Fruit fly (Drosophila melanogaster) whole organism, embryonic: ENCODE measurements around the gene CG15642.

Experiments used
- ATbp ChIP-seq: fragments of 200-800 bp; sonication (Bioruptor generic); optimal IDR thresholded peaks from 2 replicates; lab custom pipeline; 2017; ENCODE audit warnings: missing biosample characterization, mild to moderate bottlenecking, missing genetic modification characterization, missing genetic modification reagents
- Adf1 ChIP-seq: fragments of 200-800 bp; sonication (Bioruptor generic); IDR thresholded peaks from 2 replicates; pipeline ENCODE4 v1.3.6; 2022; ENCODE audit warnings: missing biosample characterization, missing genetic modification characterization
- Atf3 ChIP-seq: fragments of 200-800 bp; sonication (Bioruptor generic); optimal IDR thresholded peaks from 3 replicates; lab custom pipeline; 2016; ENCODE audit warnings: missing biosample characterization, missing genetic modification characterization
- CG10366 ChIP-seq: fragments of 200-800 bp; sonication (Bioruptor generic); IDR thresholded peaks from 2 replicates; pipeline ENCODE4 v1.3.6; 2022; ENCODE audit warnings: missing biosample characterization, missing genetic modification characterization
- CG11504 ChIP-seq: fragments of 200-800 bp; sonication (Bioruptor generic); optimal IDR thresholded peaks from 3 replicates; lab custom pipeline; 2019; ENCODE audit warnings: missing biosample characterization, mild to moderate bottlenecking, missing genetic modification characterization, moderate library complexity
- CG12104 ChIP-seq: fragments of 200-800 bp; sonication (Bioruptor generic); optimal IDR thresholded peaks from 3 replicates; lab custom pipeline; 2016; ENCODE audit warnings: missing biosample characterization, missing genetic modification characterization
- CG12299 ChIP-seq: fragments of 200-800 bp; sonication (Bioruptor generic); optimal IDR thresholded peaks from 2 replicates; lab custom pipeline; 2018; ENCODE audit warnings: missing biosample characterization, mild to moderate bottlenecking, missing genetic modification characterization
- CG1233 ChIP-seq: fragments of 200-800 bp; sonication (Bioruptor generic); optimal IDR thresholded peaks from 4 replicates; lab custom pipeline; 2018; ENCODE audit warnings: missing biosample characterization, mild to moderate bottlenecking, missing genetic modification characterization
- CG12659 ChIP-seq: fragments of 200-800 bp; sonication (Bioruptor generic); optimal IDR thresholded peaks from 3 replicates; lab custom pipeline; 2017; ENCODE audit warnings: mild to moderate bottlenecking, missing biosample characterization, missing genetic modification reagents, missing genetic modification characterization
- CG14710 ChIP-seq: fragments of 200-800 bp; sonication (Bioruptor generic); optimal IDR thresholded peaks from 3 replicates; lab custom pipeline; 2019; ENCODE audit warnings: missing biosample characterization, mild to moderate bottlenecking, missing genetic modification characterization, moderate library complexity
- CG17912 ChIP-seq: fragments of 200-800 bp; sonication (Bioruptor generic); optimal IDR thresholded peaks from 2 replicates; lab custom pipeline; 2018; ENCODE audit warnings: missing biosample characterization, mild to moderate bottlenecking, missing genetic modification characterization
- CG18262 ChIP-seq: fragments of 200-800 bp; optimal IDR thresholded peaks from 3 replicates; lab custom pipeline; 2019; ENCODE audit warnings: missing biosample characterization, mild to moderate bottlenecking, missing genetic modification characterization, moderate library complexity
- CG2875 ChIP-seq: fragments of 200-800 bp; sonication (Bioruptor generic); optimal IDR thresholded peaks from 2 replicates; lab custom pipeline; 2017; ENCODE audit warnings: missing biosample characterization, mild to moderate bottlenecking, missing genetic modification characterization, missing genetic modification reagents
- CG2889 ChIP-seq: fragments of 200-800 bp; sonication (Bioruptor generic); IDR thresholded peaks from 3 replicates; pipeline ENCODE4 v1.3.6; 2022; ENCODE audit warnings: missing biosample characterization, missing genetic modification characterization
- CG33557 ChIP-seq: fragments of 200-800 bp; sonication (Bioruptor generic); optimal IDR thresholded peaks from 2 replicates; lab custom pipeline; 2019; ENCODE audit warnings: missing biosample characterization, mild to moderate bottlenecking, missing genetic modification characterization, moderate library complexity
- CG8388 ChIP-seq: fragments of 200-800 bp; sonication (Bioruptor generic); optimal IDR thresholded peaks from 2 replicates; lab custom pipeline; 2019; ENCODE audit warnings: missing biosample characterization, mild to moderate bottlenecking, missing genetic modification characterization, moderate library complexity
- Doc3 ChIP-seq: fragments of 200-800 bp; sonication (Bioruptor generic); IDR thresholded peaks from 3 replicates; pipeline ENCODE4 v1.3.6; 2022; ENCODE audit warnings: missing biosample characterization, missing genetic modification characterization; ENCODE audit not compliant: partially characterized antibody
- Hr51 ChIP-seq, 2 experiments: fragments of 200-800 bp; sonication (Bioruptor generic); optimal IDR thresholded peaks; 2 replicates in 1 of 2; 3 replicates in 1 of 2; lab custom pipeline; 2016 to 2018; ENCODE audit warnings: missing biosample characterization in 2 of 2, missing genetic modification characterization in 2 of 2, mild to moderate bottlenecking in 1 of 2, moderate library complexity in 1 of 2
- MTF-1 ChIP-seq: fragments of 200-800 bp; sonication (Bioruptor generic); optimal IDR thresholded peaks from 2 replicates; lab custom pipeline; 2018; ENCODE audit warnings: missing biosample characterization, mild to moderate bottlenecking, missing genetic modification characterization, borderline replicate concordance
- Med ChIP-seq: fragments of 200-800 bp; sonication (Bioruptor generic); peaks from one replicate; lab custom pipeline; 2016; ENCODE audit warnings: missing biosample characterization, missing genetic modification characterization, mild to moderate bottlenecking, inconsistent platforms, moderate library complexity
- Nf-YA ChIP-seq: fragments of 200-800 bp; sonication (Bioruptor generic); IDR thresholded peaks from 2 replicates; pipeline ENCODE4 v1.3.6; 2022; ENCODE audit warnings: missing biosample characterization, missing genetic modification characterization
- Opbp ChIP-seq: fragments of 200-800 bp; sonication (Bioruptor generic); IDR thresholded peaks from 3 replicates; pipeline ENCODE4 v1.3.6; 2022; ENCODE audit warnings: missing biosample characterization, missing genetic modification characterization; ENCODE audit not compliant: partially characterized antibody
- Ptx1 ChIP-seq: fragments of 200-800 bp; sonication (Bioruptor generic); IDR thresholded peaks from 2 replicates; pipeline ENCODE4 v1.3.6; 2022; ENCODE audit warnings: missing biosample characterization, missing genetic modification characterization
- Sox100B ChIP-seq: fragments of 200-800 bp; sonication (Bioruptor generic); optimal IDR thresholded peaks from 3 replicates; lab custom pipeline; 2018; ENCODE audit warnings: missing biosample characterization, mild to moderate bottlenecking, missing genetic modification characterization
- Trl ChIP-seq, 3 experiments: fragments of >200 bp in 2 of 3; fragments of 200-800 bp in 1 of 3; sonication (Bioruptor generic) in 1 of 3; optimal IDR thresholded peaks; 2 replicates in 1 of 3; 3 replicates in 2 of 3; lab custom pipeline; 2016 to 2017; ENCODE audit warnings: missing biosample characterization in 1 of 3, missing genetic modification characterization in 1 of 3
- al ChIP-seq: fragments of 200-800 bp; sonication (Bioruptor generic); IDR thresholded peaks from 2 replicates; pipeline ENCODE4 v1.3.6; 2022; ENCODE audit warnings: missing biosample characterization, missing genetic modification characterization
- amos ChIP-seq: fragments of 200-800 bp; sonication (Bioruptor generic); IDR thresholded peaks from 2 replicates; pipeline ENCODE4 v1.3.6; 2022; ENCODE audit warnings: missing biosample characterization, missing genetic modification characterization; ENCODE audit not compliant: partially characterized antibody
- chif ChIP-seq, 2 experiments: fragments of 200-800 bp; sonication (Bioruptor generic); optimal IDR thresholded peaks; 3 replicates each; lab custom pipeline; 2016; ENCODE audit warnings: missing biosample characterization in 2 of 2, missing genetic modification characterization in 2 of 2
- chinmo ChIP-seq: fragments of 200-800 bp; sonication (Bioruptor generic); IDR thresholded peaks from 4 replicates; pipeline ENCODE4 v1.3.6; 2022; ENCODE audit warnings: missing biosample characterization, missing genetic modification characterization; ENCODE audit not compliant: partially characterized antibody
- corto ChIP-seq: fragments of 200-800 bp; sonication (Bioruptor generic); optimal IDR thresholded peaks from 2 replicates; lab custom pipeline; 2016; ENCODE audit warnings: missing biosample characterization, mild to moderate bottlenecking, missing genetic modification characterization, moderate library complexity
- ewg ChIP-seq: fragments of 200-800 bp; sonication (Bioruptor generic); optimal IDR thresholded peaks from 3 replicates; lab custom pipeline; 2017; ENCODE audit warnings: mild to moderate bottlenecking, missing biosample characterization, missing genetic modification reagents, missing genetic modification characterization
- ham ChIP-seq: fragments of 200-800 bp; sonication (Bioruptor generic); IDR thresholded peaks from 2 replicates; pipeline ENCODE4 v1.3.6; 2022; ENCODE audit warnings: missing biosample characterization, missing genetic modification characterization
- her ChIP-seq: fragments of 200-800 bp; sonication (Bioruptor generic); optimal IDR thresholded peaks from 2 replicates; lab custom pipeline; 2016; ENCODE audit warnings: missing biosample characterization, missing genetic modification characterization
- hkb ChIP-seq, 2 experiments: fragments of 200-800 bp in 1 of 2; fragments of >200 bp in 1 of 2; sonication (Bioruptor generic) in 1 of 2; IDR thresholded peaks in 1 of 2; optimal IDR thresholded peaks in 1 of 2; 2 replicates each; pipeline versions ENCODE4 v1.3.6 to Lab custom; 2017 to 2022; ENCODE audit warnings: missing biosample characterization in 1 of 2, missing genetic modification characterization in 1 of 2
- jing ChIP-seq: fragments of 200-800 bp; sonication (Bioruptor generic); optimal IDR thresholded peaks from 2 replicates; lab custom pipeline; 2018; ENCODE audit warnings: missing biosample characterization, mild to moderate bottlenecking, missing genetic modification characterization
- kah ChIP-seq: fragments of 200-800 bp; sonication (Bioruptor generic); optimal IDR thresholded peaks from 2 replicates; lab custom pipeline; 2018; ENCODE audit warnings: missing biosample characterization, mild to moderate bottlenecking, missing genetic modification characterization
- ken ChIP-seq: fragments of 200-800 bp; sonication (Bioruptor generic); IDR thresholded peaks from 3 replicates; pipeline ENCODE4 v1.3.6; 2022; ENCODE audit warnings: missing biosample characterization, missing genetic modification characterization
- lab ChIP-seq: fragments of 200-800 bp; sonication (Bioruptor generic); optimal IDR thresholded peaks from 3 replicates; lab custom pipeline; 2017; ENCODE audit warnings: missing biosample characterization, missing genetic modification characterization, mild to moderate bottlenecking, moderate library complexity, missing genetic modification reagents
- lbe ChIP-seq: fragments of 200-800 bp; sonication (Bioruptor generic); optimal IDR thresholded peaks from 2 replicates; lab custom pipeline; 2016; ENCODE audit warnings: missing biosample characterization, mild to moderate bottlenecking, missing genetic modification characterization
- maf-S ChIP-seq: fragments of 200-800 bp; sonication (Bioruptor generic); optimal IDR thresholded peaks from 2 replicates; lab custom pipeline; 2016; ENCODE audit warnings: missing biosample characterization, missing genetic modification characterization
- ranshi ChIP-seq: fragments of 200-800 bp; sonication (Bioruptor generic); IDR thresholded peaks from 2 replicates; pipeline ENCODE4 v1.3.6; 2022; ENCODE audit warnings: missing biosample characterization, missing genetic modification characterization
- slbo ChIP-seq: fragments of 200-800 bp; sonication (Bioruptor generic); IDR thresholded peaks from 2 replicates; pipeline ENCODE4 v1.3.6; 2022; ENCODE audit warnings: missing biosample characterization, missing genetic modification characterization
- sr ChIP-seq: fragments of 200-800 bp; sonication (Bioruptor generic); IDR thresholded peaks from 3 replicates; pipeline ENCODE4 v1.3.6; 2022; ENCODE audit warnings: missing biosample characterization, missing genetic modification characterization
- tap ChIP-seq: fragments of 200-800 bp; optimal IDR thresholded peaks from 3 replicates; lab custom pipeline; 2019; ENCODE audit warnings: missing biosample characterization, mild to moderate bottlenecking, missing genetic modification characterization, moderate library complexity
- tin ChIP-seq: fragments of 200-800 bp; sonication (Bioruptor generic); optimal IDR thresholded peaks from 3 replicates; lab custom pipeline; 2016; ENCODE audit warnings: missing biosample characterization, missing genetic modification characterization
- twi ChIP-seq: fragments of 200-800 bp; optimal IDR thresholded peaks from 2 replicates; lab custom pipeline; 2019; ENCODE audit warnings: missing biosample characterization, mild to moderate bottlenecking, missing genetic modification characterization, moderate library complexity
- vvl ChIP-seq: fragments of 200-800 bp; sonication (Bioruptor generic); IDR thresholded peaks from 2 replicates; pipeline ENCODE4 v1.3.6; 2022; ENCODE audit warnings: missing biosample characterization, missing genetic modification characterization
- zf30C ChIP-seq: fragments of 200-800 bp; sonication (Bioruptor generic); optimal IDR thresholded peaks from 3 replicates; lab custom pipeline; 2018; ENCODE audit warnings: missing biosample characterization, mild to moderate bottlenecking, missing genetic modification characterization

The CG15642 gene

DNA sequence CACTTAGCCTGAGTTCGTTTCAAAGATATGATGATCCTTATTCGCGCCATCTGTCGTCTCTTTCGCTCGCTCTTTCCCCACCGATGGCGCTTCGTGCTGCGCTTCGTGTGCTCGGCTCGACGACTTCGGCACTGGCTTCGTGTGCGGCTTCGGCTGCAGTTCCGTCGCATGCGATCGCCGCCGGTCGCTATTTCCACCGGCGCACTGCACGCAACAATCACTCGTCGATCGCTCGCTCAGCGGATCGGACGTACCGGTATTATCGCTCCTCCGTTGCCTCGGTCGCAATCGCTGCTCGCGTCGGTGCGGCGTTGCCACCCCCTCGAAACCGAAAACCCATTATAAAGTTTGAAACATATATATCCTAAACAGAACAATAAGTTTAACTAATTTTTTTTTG lies 31.2 kb upstream of the CG15642 start (continued):
- TF ChIP-seq CG33557 (peak; percentile 61), tap (tag; lab: Kevin White, UChicago) (peak; percentile 15), Opbp (GFP tag; lab: Robert Waterston, UW) (peak; percentile 53; the same call in 1 of the 3 replicates), chif (GFP tag; optimal IDR thresholded peaks at IDR 0.05; lab: Kevin White, UChicago) (peak in 1 of 2 experiments; percentile 22), CG18262 (tag; lab: Kevin White, UChicago) (peak; percentile 14), CG8388 (GFP tag; lab: Kevin White, UChicago) (peak; percentile 10), Doc3 (GFP tag; lab: Robert Waterston, UW) (no peak), her (GFP tag; lab: Kevin White, UChicago) (peak; percentile 3), maf-S (GFP tag; lab: Kevin White, UChicago) (no peak), lab (peak; percentile 67), ranshi (GFP tag; lab: Robert Waterston, UW) (no peak), CG17912 (GFP tag; lab: Kevin White, UChicago) (peak; percentile 26), Sox100B (GFP tag; lab: Kevin White, UChicago) (no peak), vvl (GFP tag; lab: Robert Waterston, UW) (peak; percentile 56; the same call in 1 of the 2 replicates), Nf-YA (GFP tag; lab: Robert Waterston, UW) (0 out of 2 replicates have a peak, but pooled peaks have one; percentile 28), Med (peak; percentile 85), al (GFP tag; lab: Robert Waterston, UW) (no peak), Adf1 (GFP tag; lab: Robert Waterston, UW) (peak; percentile 47; the same call in 1 of the 2 replicates), chinmo (GFP tag; lab: Robert Waterston, UW) (peak; percentile 82; the same call in 3 of the 4 replicates), ken (GFP tag; lab: Robert Waterston, UW) (0 out of 3 replicates have a peak, but pooled peaks have one; percentile 44), Ptx1 (GFP tag; lab: Robert Waterston, UW) (no peak), amos (GFP tag; lab: Robert Waterston, UW) (peak; percentile 36; the same call in 1 of the 2 replicates), ham (GFP tag; lab: Robert Waterston, UW) (no peak), jing (GFP tag; lab: Kevin White, UChicago) (peak; percentile 27), corto (GFP tag; lab: Kevin White, UChicago) (no peak), CG1233 (GFP tag; lab: Kevin White, UChicago) (peak; percentile 30), CG12659 (GFP tag; lab: Kevin White, UChicago) (no peak), CG14710 (tag; lab: Kevin White, UChicago) (no peak), kah (GFP tag; lab: Kevin White, UChicago) (peak; percentile 6), tin (peak; percentile 0), sr (GFP tag; lab: Robert Waterston, UW) (peak; percentile 28; the same call in 1 of the 3 replicates), CG2875 (no peak), Trl (optimal IDR thresholded peaks at IDR 0.05; lab: Kevin White, UChicago) (no peak), Trl (GFP tag; optimal IDR thresholded peaks at IDR 0.05; lab: Kevin White, UChicago) (peak; percentile 21), ewg (GFP tag; lab: Kevin White, UChicago) (no peak), ATbp (no peak), Hr51 (GFP tag; optimal IDR thresholded peaks at IDR 0.05; lab: Kevin White, UChicago) (peak in 1 of 2 experiments; percentile 0), hkb (optimal IDR thresholded peaks at IDR 0.05; lab: Kevin White, UChicago) (no peak), hkb (GFP tag; IDR thresholded peaks at IDR 0.05; lab: Robert Waterston, UW) (peak; percentile 27; the same call in 1 of the 2 replicates), slbo (GFP tag; lab: Robert Waterston, UW) (0 out of 2 replicates have a peak, but pooled peaks have one; percentile 7), MTF-1 (GFP tag; lab: Kevin White, UChicago) (peak; percentile 47), CG12299 (tag; lab: Kevin White, UChicago) (no peak), Atf3 (GFP tag; lab: Kevin White, UChicago) (no peak), twi (tag; lab: Kevin White, UChicago) (peak; percentile 44), zf30C (GFP tag; lab: Kevin White, UChicago) (peak; percentile 1), lbe (GFP tag; lab: Kevin White, UChicago) (no peak), CG11504 (tag; lab: Kevin White, UChicago) (peak; percentile 19), CG2889 (GFP tag; lab: Robert Waterston, UW) (no peak), CG10366 (no peak), CG12104 (GFP tag; lab: Kevin White, UChicago) (no peak)
